Fruit fly (Drosophila melanogaster): ENCODE measurements around the gene Mkrn1.

The Mkrn1 gene

dm6 chr3L:21515823-21516715 lies 17.4 kb downstream of the Mkrn1 start, which contains the start of the genes SAK and Cdk12 (continued):
- peak; percentile 65 for TF ChIP-seq CG7786 (GFP tag; optimal IDR thresholded peaks at IDR 0.05)
- peak; percentile 94 for TF ChIP-seq CG14710 (tag; optimal IDR thresholded peaks at IDR 0.05)
- peak; percentile 89 for TF ChIP-seq CG18262 (tag; optimal IDR thresholded peaks at IDR 0.05)
- TF ChIP-seq Oaz (GFP tag; IDR thresholded peaks at IDR 0.05) = peak; percentile 80
- TF ChIP-seq Trl (optimal IDR thresholded peaks at IDR 0.05) = no peak
- peak; percentile 49 for TF ChIP-seq Trl (GFP tag; optimal IDR thresholded peaks at IDR 0.05)
- TF ChIP-seq Kr (GFP tag; optimal IDR thresholded peaks at IDR 0.05) = no peak
- TF ChIP-seq E2f1 (GFP tag; IDR thresholded peaks at IDR 0.05) = peak; percentile 82
- TF ChIP-seq CG6854 (GFP tag; optimal IDR thresholded peaks at IDR 0.05) = peak; percentile 55
- peak; percentile 24 for TF ChIP-seq Atf-2 (GFP tag; optimal IDR thresholded peaks at IDR 0.05)
- peak; percentile 71 for TF ChIP-seq Dip3 (GFP tag; optimal IDR thresholded peaks at IDR 0.05)
- TF ChIP-seq hkb (optimal IDR thresholded peaks at IDR 0.05) = no peak
- peak; percentile 79 for TF ChIP-seq hkb (GFP tag; IDR thresholded peaks at IDR 0.05)
- peak; percentile 83 for TF ChIP-seq kay (GFP tag; optimal IDR thresholded peaks at IDR 0.05)
- TF ChIP-seq bsh (GFP tag; optimal IDR thresholded peaks at IDR 0.05) = peak; percentile 17 to 83
- no peak for TF ChIP-seq bigmax (GFP tag; optimal IDR thresholded peaks at IDR 0.05)
- 0 out of 2 replicates have a peak, but pooled peaks have one; percentile 34 for TF ChIP-seq CG43689 (GFP tag; IDR thresholded peaks at IDR 0.05)
- peak; percentile 74 for TF ChIP-seq CG11723 (GFP tag; optimal IDR thresholded peaks at IDR 0.05)
- peak; percentile 88 for TF ChIP-seq CG7839 (tag; optimal IDR thresholded peaks at IDR 0.05)
- TF ChIP-seq grau (tag; optimal IDR thresholded peaks at IDR 0.05) = peak; percentile 92
- TF ChIP-seq CG12769 (tag; optimal IDR thresholded peaks at IDR 0.05) = peak; percentile 72
- no peak for TF ChIP-seq tna (GFP tag; IDR thresholded peaks at IDR 0.05; ENCODE audit: partially characterized antibody)
- TF ChIP-seq CG4424 (GFP tag; optimal IDR thresholded peaks at IDR 0.05) = peak; percentile 85
- TF ChIP-seq HmgZ (tag; optimal IDR thresholded peaks at IDR 0.05) = peak; percentile 72
- TF ChIP-seq tgo (GFP tag; IDR thresholded peaks at IDR 0.05) = peak; percentile 77
- TF ChIP-seq CG12104 (GFP tag; optimal IDR thresholded peaks at IDR 0.05) = peak; percentile 91
- TF ChIP-seq Rx (GFP tag; IDR thresholded peaks at IDR 0.05) = peak; percentile 80
- TF ChIP-seq az2 (GFP tag; optimal IDR thresholded peaks at IDR 0.05) = peak; percentile 86
- TF ChIP-seq disco-r (GFP tag; optimal IDR thresholded peaks at IDR 0.05) = peak; percentile 29
- TF ChIP-seq Camta (GFP tag; optimal IDR thresholded peaks at IDR 0.05) = peak; percentile 48
- peak; percentile 76 for TF ChIP-seq CG12942 (GFP tag; optimal IDR thresholded peaks at IDR 0.05)
- TF ChIP-seq CG12659 (GFP tag; optimal IDR thresholded peaks at IDR 0.05) = peak; percentile 91
- no peak for TF ChIP-seq mld (GFP tag; IDR thresholded peaks at IDR 0.05; ENCODE audit: partially characterized antibody)

dm6 chr3L:21509488-21510122 lies 23.9 kb downstream of the Mkrn1 start:
- TF ChIP-seq abd-A (tag; optimal IDR thresholded peaks at IDR 0.05) (no peak), dm (GFP tag; optimal IDR thresholded peaks at IDR 0.05) (no peak), Sry-β (GFP tag; optimal IDR thresholded peaks at IDR 0.05) (no peak), crc (GFP tag; optimal IDR thresholded peaks at IDR 0.05) (no peak), CG12071 (GFP tag; optimal IDR thresholded peaks at IDR 0.05) (peak; percentile 23), HHEX (GFP tag; optimal IDR thresholded peaks at IDR 0.05) (no peak), CG11696 (GFP tag; IDR thresholded peaks at IDR 0.05) (no peak), CG5245 (GFP tag; optimal IDR thresholded peaks at IDR 0.05) (peak; percentile 14), Vsx1 (GFP tag; optimal IDR thresholded peaks at IDR 0.05) (no peak), CG14014 (GFP tag; IDR thresholded peaks at IDR 0.05) (0 out of 2 replicates have a peak, but pooled peaks have one; percentile 25), gfzf (GFP tag; optimal IDR thresholded peaks at IDR 0.05) (no peak), CG13775 (GFP tag; optimal IDR thresholded peaks at IDR 0.05) (peak; percentile 28), Atf3 (GFP tag; optimal IDR thresholded peaks at IDR 0.05) (peak; percentile 49), gro (GFP tag; optimal IDR thresholded peaks at IDR 0.05) (peak; percentile 39), yki (optimal IDR thresholded peaks at IDR 0.05) (no peak), CG7839 (tag; optimal IDR thresholded peaks at IDR 0.05) (peak; percentile 35), CG18599 (GFP tag; optimal IDR thresholded peaks at IDR 0.05) (peak; percentile 35), CG8089 (GFP tag; optimal IDR thresholded peaks at IDR 0.05) (no peak)

Data from whole organism, embryonic.